Fruit fly (Drosophila melanogaster) whole organism, embryonic: Measurements from ENCODE around the gene Actn3.

Experiments
- CG18599 ChIP-seq: fragments of 200-800 bp; sonication (Bioruptor generic); optimal IDR thresholded peaks from 3 replicates; lab custom pipeline; 2017; ENCODE audit warnings: missing biosample characterization, missing genetic modification characterization, mild to moderate bottlenecking, moderate library complexity, missing genetic modification reagents
- CG31441 ChIP-seq: fragments of 200-800 bp; sonication (Bioruptor generic); IDR thresholded peaks from 2 replicates; pipeline ENCODE4 v1.3.6; 2022; ENCODE audit warnings: missing biosample characterization, missing genetic modification characterization
- CG4424 ChIP-seq: fragments of 200-800 bp; sonication (Bioruptor generic); optimal IDR thresholded peaks from 3 replicates; lab custom pipeline; 2016; ENCODE audit warnings: missing biosample characterization, missing genetic modification characterization
- CG8478 ChIP-seq: fragments of >200 bp; optimal IDR thresholded peaks from 2 replicates; lab custom pipeline; 2018
- Lhr ChIP-seq: fragments of 200-800 bp; sonication (Bioruptor generic); optimal IDR thresholded peaks from 3 replicates; lab custom pipeline; 2017; ENCODE audit warnings: mild to moderate bottlenecking, missing biosample characterization, missing genetic modification reagents, missing genetic modification characterization
- Nf-YA ChIP-seq: fragments of 200-800 bp; sonication (Bioruptor generic); IDR thresholded peaks from 2 replicates; pipeline ENCODE4 v1.3.6; 2022; ENCODE audit warnings: missing biosample characterization, missing genetic modification characterization

dm6 chr3R:16954423-16954822 is 23.2 kb downstream of the Actn3 start:
- no peak for TF ChIP-seq CG4424
- no peak for TF ChIP-seq CG18599 (GFP tag; lab: Kevin White, UChicago)
- no peak for TF ChIP-seq CG8478 (lab: Kevin White, UChicago)
- TF ChIP-seq Nf-YA (GFP tag; lab: Robert Waterston, UW), result no peak
- no peak for TF ChIP-seq CG31441 (GFP tag; lab: Robert Waterston, UW)
- TF ChIP-seq Lhr (GFP tag; lab: Kevin White, UChicago), result no peak
